Worm (Caenorhabditis elegans) whole organism, young adult: ENCODE measurements around the gene C35A5.4.

ENCODE experiments used
- B0336.3 ChIP-seq: fragments of 200-800 bp; sonication (Bioruptor generic); IDR thresholded peaks from 2 replicates; pipeline ENCODE4 v1.3.6; 2022; ENCODE audit warnings: missing genetic modification characterization, missing compliant biosample characterization
- F10E7.11 ChIP-seq: sonication (generic microtip); optimal IDR thresholded peaks from 2 replicates; lab custom pipeline; 2017; ENCODE audit warnings: mild to moderate bottlenecking, missing genetic modification characterization, moderate library complexity, missing compliant biosample characterization
- F39B2.1 ChIP-seq: fragments of 200-800 bp; sonication (Bioruptor generic); IDR thresholded peaks from 2 replicates; pipeline ENCODE4 v1.3.6; 2022; ENCODE audit warnings: missing genetic modification reagents, missing genetic modification characterization, missing compliant biosample characterization
- F55B11.4 ChIP-seq: sonication (generic microtip); optimal IDR thresholded peaks from 2 replicates; lab custom pipeline; 2016; ENCODE audit warnings: missing compliant biosample characterization, missing genetic modification characterization, borderline replicate concordance; ENCODE audit not compliant: insufficient read depth
- F57C9.4 ChIP-seq: sonication (generic microtip); optimal IDR thresholded peaks from 2 replicates; lab custom pipeline; 2017; ENCODE audit warnings: mild to moderate bottlenecking, missing genetic modification characterization, missing compliant biosample characterization
- K12H6.12 ChIP-seq: fragments of 200-800 bp; sonication (Bioruptor generic); optimal IDR thresholded peaks from 2 replicates; lab custom pipeline; 2018; ENCODE audit warnings: mild to moderate bottlenecking, missing genetic modification characterization, missing compliant biosample characterization
- T26A5.8 ChIP-seq: sonication (generic microtip); optimal IDR thresholded peaks from 2 replicates; lab custom pipeline; 2016; ENCODE audit warnings: missing genetic modification characterization, missing compliant biosample characterization
- Y53F4B.3 ChIP-seq: fragments of 200-800 bp; sonication (Bioruptor generic); IDR thresholded peaks from 2 replicates; pipeline ENCODE4 v1.3.6; 2022; ENCODE audit warnings: missing genetic modification reagents, missing genetic modification characterization, missing compliant biosample characterization
- akir-1 ChIP-seq: fragments of 200-800 bp; sonication (Bioruptor generic); optimal IDR thresholded peaks from 2 replicates; lab custom pipeline; 2018; ENCODE audit warnings: mild to moderate bottlenecking, missing genetic modification characterization, moderate library complexity, missing compliant biosample characterization
- aptf-3 ChIP-seq: fragments of 200-800 bp; sonication (Bioruptor generic); IDR thresholded peaks from 2 replicates; pipeline ENCODE4 v1.3.6; 2022; ENCODE audit warnings: missing genetic modification characterization, missing compliant biosample characterization
- atf-7 ChIP-seq: sonication (generic microtip); optimal IDR thresholded peaks from 2 replicates; lab custom pipeline; 2017; ENCODE audit warnings: mild to moderate bottlenecking, missing genetic modification characterization, missing compliant biosample characterization
- attf-6 ChIP-seq: fragments of 200-800 bp; sonication (Bioruptor generic); IDR thresholded peaks from 2 replicates; pipeline ENCODE4 v1.3.6; 2022; ENCODE audit warnings: missing genetic modification reagents, missing genetic modification characterization, missing compliant biosample characterization
- bed-1 ChIP-seq: fragments of 200-800 bp; sonication (Bioruptor generic); IDR thresholded peaks from 2 replicates; pipeline ENCODE4 v1.3.6; 2022; ENCODE audit warnings: missing genetic modification reagents, missing genetic modification characterization, missing compliant biosample characterization
- cebp-1 ChIP-seq, 2 experiments: fragments of 200-800 bp in 1 of 2; sonication (Bioruptor generic) in 1 of 2; sonication (generic microtip) in 1 of 2; IDR thresholded peaks in 1 of 2; optimal IDR thresholded peaks in 1 of 2; 2 replicates each; pipeline versions ENCODE4 v1.3.6 to Lab custom; 2017 to 2022; ENCODE audit warnings: missing compliant biosample characterization in 2 of 2, missing genetic modification characterization in 2 of 2, mild to moderate bottlenecking in 1 of 2, missing genetic modification reagents in 1 of 2, moderate library complexity in 1 of 2
- cebp-2 ChIP-seq: fragments of 200-800 bp; sonication (Bioruptor generic); IDR thresholded peaks from 2 replicates; pipeline ENCODE4 v1.3.6; 2022; ENCODE audit warnings: missing genetic modification characterization, missing compliant biosample characterization
- ceh-79 ChIP-seq: sonication (generic microtip); optimal IDR thresholded peaks from 2 replicates; lab custom pipeline; 2017; ENCODE audit warnings: mild to moderate bottlenecking, missing genetic modification characterization, missing compliant biosample characterization
- dpff-1 ChIP-seq: sonication (generic microtip); optimal IDR thresholded peaks from 2 replicates; lab custom pipeline; 2017; ENCODE audit warnings: mild to moderate bottlenecking, missing genetic modification characterization, missing compliant biosample characterization
- egl-18 ChIP-seq: fragments of 200-800 bp; sonication (Bioruptor generic); IDR thresholded peaks from 2 replicates; pipeline ENCODE4 v1.3.6; 2022; ENCODE audit warnings: missing genetic modification reagents, missing genetic modification characterization, missing compliant biosample characterization
- gei-17 ChIP-seq: fragments of 200-800 bp; sonication (Bioruptor generic); optimal IDR thresholded peaks from 2 replicates; lab custom pipeline; 2018; ENCODE audit warnings: mild to moderate bottlenecking, missing genetic modification characterization, missing compliant biosample characterization
- hmg-1.2 ChIP-seq: fragments of 200-800 bp; sonication (Bioruptor generic); IDR thresholded peaks from 2 replicates; pipeline ENCODE4 v1.3.6; 2022; ENCODE audit warnings: missing genetic modification reagents, missing genetic modification characterization, missing compliant biosample characterization
- hrde-1 ChIP-seq: sonication (generic microtip); optimal IDR thresholded peaks from 2 replicates; lab custom pipeline; 2016; ENCODE audit warnings: missing genetic modification characterization, mild to moderate bottlenecking, missing compliant biosample characterization, moderate library complexity, missing genotype, missing genetic modification reagents, borderline replicate concordance
- lag-1 ChIP-seq: fragments of 200-800 bp; sonication (Bioruptor generic); IDR thresholded peaks from 2 replicates; pipeline ENCODE4 v1.3.6; 2022; ENCODE audit warnings: missing genetic modification reagents, missing genetic modification characterization, missing compliant biosample characterization
- lin-40 ChIP-seq: sonication (generic microtip); optimal IDR thresholded peaks from 2 replicates; lab custom pipeline; 2016; ENCODE audit warnings: missing genetic modification characterization, mild to moderate bottlenecking, missing compliant biosample characterization, missing genotype, missing genetic modification reagents
- lsl-1 ChIP-seq: fragments of 200-800 bp; sonication (Bioruptor generic); optimal IDR thresholded peaks from 2 replicates; lab custom pipeline; 2018; ENCODE audit warnings: mild to moderate bottlenecking, missing genetic modification characterization, moderate library complexity, missing compliant biosample characterization
- lsy-27 ChIP-seq: sonication (generic microtip); optimal IDR thresholded peaks from 2 replicates; lab custom pipeline; 2017; ENCODE audit warnings: missing genetic modification characterization, mild to moderate bottlenecking, missing compliant biosample characterization, antibody characterized with exemption, missing genotype, borderline replicate concordance; ENCODE audit not compliant: insufficient read depth
- mcd-1 ChIP-seq: fragments of 200-800 bp; sonication (Bioruptor generic); IDR thresholded peaks from 2 replicates; pipeline ENCODE4 v1.3.6; 2022; ENCODE audit warnings: missing genetic modification reagents, missing genetic modification characterization, missing compliant biosample characterization
- mes-4 ChIP-seq: sonication (generic microtip); optimal IDR thresholded peaks from 2 replicates; lab custom pipeline; 2016; ENCODE audit warnings: missing genotype, missing genetic modification characterization, missing compliant biosample characterization
- nfya-2 ChIP-seq: fragments of 200-800 bp; sonication (Bioruptor generic); IDR thresholded peaks from 2 replicates; pipeline ENCODE4 v1.3.6; 2022; ENCODE audit warnings: missing genetic modification reagents, missing genetic modification characterization, missing compliant biosample characterization
- nfyb-1 ChIP-seq: fragments of 200-800 bp; sonication (Bioruptor generic); IDR thresholded peaks from 2 replicates; pipeline ENCODE4 v1.3.6; 2022; ENCODE audit warnings: missing genetic modification reagents, missing genetic modification characterization, missing compliant biosample characterization
- nhr-80 ChIP-seq: sonication (generic microtip); optimal IDR thresholded peaks from 2 replicates; lab custom pipeline; 2016; ENCODE audit warnings: missing genetic modification characterization, missing compliant biosample characterization
- pha-4 ChIP-seq: fragments of 150-350 bp; sonication (generic microtip); optimal IDR thresholded peaks from 2 replicates; lab custom pipeline; 2014; ENCODE audit warnings: missing biosample characterization, missing genetic modification reagents, missing genetic modification characterization
- rcor-1 ChIP-seq: fragments of 200-800 bp; sonication (Bioruptor generic); IDR thresholded peaks from 2 replicates; pipeline ENCODE4 v1.3.6; 2022; ENCODE audit warnings: missing genetic modification reagents, missing genetic modification characterization, missing compliant biosample characterization
- sdz-38 ChIP-seq: sonication (generic microtip); optimal IDR thresholded peaks from 2 replicates; lab custom pipeline; 2016; ENCODE audit warnings: missing genotype, missing genetic modification characterization, missing compliant biosample characterization
- sptf-2 ChIP-seq: fragments of 200-800 bp; sonication (Bioruptor generic); optimal IDR thresholded peaks from 2 replicates; lab custom pipeline; 2018; ENCODE audit warnings: mild to moderate bottlenecking, missing genetic modification characterization, missing compliant biosample characterization
- unc-130 ChIP-seq: sonication (generic microtip); optimal IDR thresholded peaks from 2 replicates; lab custom pipeline; 2016; ENCODE audit warnings: missing genetic modification reagents, missing genetic modification characterization, missing compliant biosample characterization
- xnd-1 ChIP-seq: sonication (generic microtip); optimal IDR thresholded peaks from 2 replicates; lab custom pipeline; 2016; ENCODE audit warnings: missing genotype, missing genetic modification reagents, missing genetic modification characterization, missing compliant biosample characterization
- ztf-25 ChIP-seq: fragments of 200-800 bp; sonication (Bioruptor generic); IDR thresholded peaks from 2 replicates; pipeline ENCODE4 v1.3.6; 2022; ENCODE audit warnings: missing genetic modification reagents, missing genetic modification characterization, missing compliant biosample characterization

C35A5.4 gene

ce11 chrV:10485389-10485788 is 11.4 kb upstream of the C35A5.4 start:
- TF ChIP-seq nhr-80 (tag; lab: Kevin White, UChicago) (peak; percentile 80), hrde-1 (tag; lab: Kevin White, UChicago) (no peak), dpff-1 (tag; lab: Kevin White, UChicago) (no peak)

ce11 chrV:10489998-10490397 is 6.8 kb upstream of the C35A5.4 start, which contains the start of gene ncx-5:
Gene ncx-5 (minus strand): TSS chrV:10490098.
- TF ChIP-seq lsy-27 (tag; lab: Kevin White, UChicago) = no peak
- TF ChIP-seq ztf-25 (GFP tag; lab: Robert Waterston, UW) = no peak
- no peak for TF ChIP-seq attf-6 (GFP tag; lab: Robert Waterston, UW)
- TF ChIP-seq T26A5.8 (tag; lab: Kevin White, UChicago) = no peak
- TF ChIP-seq sdz-38 (tag; lab: Kevin White, UChicago) = no peak

DNA sequence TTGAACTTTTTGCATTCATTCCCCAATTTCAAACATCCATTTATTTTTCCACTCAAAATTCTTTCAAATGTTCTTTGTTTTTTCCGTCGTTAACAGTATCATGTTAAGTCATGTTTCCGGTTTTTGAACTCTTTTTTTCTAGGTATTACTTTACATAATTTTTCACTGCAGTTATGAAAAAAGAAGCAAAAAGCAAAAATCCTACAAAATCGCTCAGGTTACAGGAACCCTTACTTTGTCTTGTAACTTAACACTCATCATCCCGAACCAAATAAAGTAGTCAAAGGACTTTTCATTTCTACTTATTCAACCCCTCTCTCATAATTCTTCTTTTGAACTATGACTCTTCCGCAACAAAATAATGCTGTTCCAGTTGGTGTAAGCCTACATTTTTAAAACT is 5.4 kb upstream of the C35A5.4 start, which contains the start of gene aqp-5:
aqp-5 (plus strand) TSS at position 301 of the 400 bp plus-strand sequence.
- no peak for TF ChIP-seq nfyb-1 (GFP tag; lab: Robert Waterston, UW)
- no peak for TF ChIP-seq unc-130 (GFP tag; lab: Kevin White, UChicago)
- TF ChIP-seq sptf-2 (GFP tag; lab: Kevin White, UChicago) = no peak
- no peak for TF ChIP-seq lsy-27 (tag; lab: Kevin White, UChicago)
- TF ChIP-seq lsl-1 = no peak
- TF ChIP-seq F57C9.4 (tag; lab: Kevin White, UChicago) = no peak
- TF ChIP-seq F55B11.4 (tag; lab: Kevin White, UChicago) = no peak
- TF ChIP-seq ceh-79 (tag; lab: Kevin White, UChicago) = no peak
- TF ChIP-seq gei-17 (GFP tag; lab: Kevin White, UChicago) = no peak
- no peak for TF ChIP-seq cebp-1 (GFP tag; IDR thresholded peaks at IDR 0.05; lab: Robert Waterston, UW)
- no peak for TF ChIP-seq cebp-1 (tag; optimal IDR thresholded peaks at IDR 0.05; lab: Kevin White, UChicago)
- no peak for TF ChIP-seq lag-1 (GFP tag; lab: Robert Waterston, UW)
- TF ChIP-seq B0336.3 (GFP tag; lab: Robert Waterston, UW) = no peak
- TF ChIP-seq pha-4 (tag; lab: Kevin White, UChicago) = no peak
- TF ChIP-seq bed-1 (GFP tag; lab: Robert Waterston, UW) = no peak
- no peak for TF ChIP-seq nfya-2
- TF ChIP-seq mcd-1 (GFP tag; lab: Robert Waterston, UW) = no peak
- no peak for TF ChIP-seq F39B2.1 (GFP tag; lab: Robert Waterston, UW)

DNA sequence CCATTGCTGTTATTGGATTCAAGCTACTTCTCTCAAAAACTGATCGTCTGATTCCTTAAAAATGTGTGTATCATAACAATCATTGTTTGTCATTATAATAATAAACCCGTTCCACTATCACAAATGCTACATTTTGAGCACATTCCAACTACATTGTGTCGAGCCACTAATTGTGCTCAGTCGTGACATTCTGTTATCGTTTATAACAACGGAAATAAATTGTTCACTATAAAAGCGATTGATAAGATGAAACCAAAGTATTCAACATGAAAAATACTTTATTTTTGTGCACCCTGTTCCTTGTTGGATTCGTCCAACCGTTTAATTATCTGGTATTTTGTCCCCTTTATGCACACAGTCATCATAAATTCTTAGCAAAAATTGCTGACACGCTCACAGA is 3.7 kb upstream of the C35A5.4 start, which contains the start of gene ugt-33:
ugt-33 (plus strand) TSS at position 260 of the 400 bp plus-strand sequence.
- TF ChIP-seq lin-40 (tag; lab: Kevin White, UChicago) (no peak), unc-130 (GFP tag; lab: Kevin White, UChicago) (no peak), F10E7.11 (tag; lab: Kevin White, UChicago) (no peak), hmg-1.2 (GFP tag; lab: Robert Waterston, UW) (no peak), nhr-80 (tag; lab: Kevin White, UChicago) (peak; percentile 47)

DNA sequence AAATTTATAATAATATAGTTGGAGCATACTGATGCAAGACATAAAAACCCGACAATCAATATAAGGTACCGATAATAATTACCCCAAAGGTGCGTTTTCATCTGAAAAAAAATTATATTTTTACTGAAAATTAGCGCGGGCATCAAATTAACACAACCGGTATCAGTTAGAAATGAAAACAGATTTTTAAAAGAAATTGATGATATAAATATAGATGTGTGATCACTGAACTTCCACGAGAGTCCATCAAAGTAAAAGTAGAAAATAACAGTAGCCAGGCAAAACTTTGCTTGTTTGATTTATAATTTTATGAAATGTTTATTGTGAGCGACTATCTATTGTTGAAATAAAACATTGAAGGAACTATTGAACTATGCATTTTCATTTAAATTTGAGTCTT is 4.5 kb downstream of the C35A5.4 start, which contains the start of gene C35A5.3:
C35A5.3 (minus strand) TSS at position 101 of the 400 bp plus-strand sequence.
- TF ChIP-seq akir-1 (GFP tag; lab: Kevin White, UChicago) (no peak), mes-4 (no peak), xnd-1 (tag; lab: Kevin White, UChicago) (no peak), Y53F4B.3 (no peak), cebp-2 (GFP tag; lab: Robert Waterston, UW) (no peak), aptf-3 (GFP tag; lab: Robert Waterston, UW) (no peak), B0336.3 (GFP tag; lab: Robert Waterston, UW) (no peak), lin-40 (tag; lab: Kevin White, UChicago) (no peak), atf-7 (no peak), rcor-1 (GFP tag; lab: Robert Waterston, UW) (no peak), K12H6.12 (tag; lab: Kevin White, UChicago) (no peak), egl-18 (GFP tag; lab: Robert Waterston, UW) (no peak)
